Worm (Caenorhabditis elegans) whole organism, mixed stage, embryonic: Measurements from ENCODE around the gene T06E8.2.

ENCODE experiments used
- elt-1 ChIP-seq: sonication (generic microtip); optimal IDR thresholded peaks from 2 replicates; lab custom pipeline; 2017; ENCODE audit warnings: missing genetic modification characterization, mild to moderate bottlenecking, missing compliant biosample characterization, antibody characterized with exemption, moderate library complexity, borderline replicate concordance; ENCODE audit not compliant: insufficient read depth
- elt-3 ChIP-seq: fragments of 150-350 bp; optimal IDR thresholded peaks from 2 replicates; lab custom pipeline; 2014; ENCODE audit warnings: missing biosample characterization, missing genetic modification characterization
- lin-13 ChIP-seq: fragments of 150-350 bp; optimal IDR thresholded peaks from 2 replicates; lab custom pipeline; 2014; ENCODE audit warnings: missing biosample characterization, missing genetic modification characterization
- nhr-12 ChIP-seq: fragments of 150-350 bp; optimal IDR thresholded peaks from 2 replicates; lab custom pipeline; 2014; ENCODE audit warnings: missing biosample characterization, missing genetic modification characterization
- nhr-237 ChIP-seq: fragments of 150-350 bp; optimal IDR thresholded peaks from 2 replicates; lab custom pipeline; 2014; ENCODE audit warnings: missing biosample characterization, missing genetic modification characterization
- nhr-28 ChIP-seq: fragments of 150-350 bp; optimal IDR thresholded peaks from 2 replicates; lab custom pipeline; 2014; ENCODE audit warnings: missing biosample characterization, missing genetic modification characterization
- snpc-4 ChIP-seq: fragments of 150-350 bp; optimal IDR thresholded peaks from 2 replicates; lab custom pipeline; 2014; ENCODE audit warnings: missing biosample characterization, missing genetic modification characterization
- unc-120 ChIP-seq: sonication (generic microtip); optimal IDR thresholded peaks from 2 replicates; lab custom pipeline; 2017; ENCODE audit warnings: missing genetic modification characterization, missing compliant biosample characterization; ENCODE audit not compliant: poor library complexity, severe bottlenecking
- unc-62 ChIP-seq: fragments of 150-350 bp; optimal IDR thresholded peaks from 2 replicates; lab custom pipeline; 2014; ENCODE audit warnings: missing biosample characterization, missing genetic modification reagents, missing genetic modification characterization
- zip-8 ChIP-seq: fragments of 150-350 bp; optimal IDR thresholded peaks from 2 replicates; lab custom pipeline; 2014; ENCODE audit warnings: missing biosample characterization, missing genetic modification characterization
- ztf-11 ChIP-seq: fragments of 150-350 bp; optimal IDR thresholded peaks from 2 replicates; lab custom pipeline; 2014; ENCODE audit warnings: missing biosample characterization, missing genetic modification characterization

- TF ChIP-seq unc-120 (tag; lab: Kevin White, UChicago) (no peak), nhr-237 (tag; lab: Kevin White, UChicago) (no peak), snpc-4 (tag; lab: Kevin White, UChicago) (no peak), elt-3 (no peak), ztf-11 (tag; lab: Kevin White, UChicago) (no peak), elt-1 (tag; lab: Kevin White, UChicago) (no peak), lin-13 (no peak), unc-62 (GFP tag; lab: Kevin White, UChicago) (no peak), zip-8 (tag; lab: Kevin White, UChicago) (no peak), nhr-12 (no peak), nhr-28 (tag; lab: Kevin White, UChicago) (no peak)
Observed at ce11 chrV:10066769-10067168, 30.6 kb upstream of the T06E8.2 start, which contains the start of gene npr-39.
